Fruit fly (Drosophila melanogaster): Measurements from ENCODE around the gene Uxt.

Uxt gene

dm6 chr2L:15280975-15281374 is 24.6 kb downstream of the Uxt start:
- no peak for TF ChIP-seq D1 (tag; optimal IDR thresholded peaks at IDR 0.05)
- TF ChIP-seq Snoo (tag; optimal IDR thresholded peaks at IDR 0.05), result peak; percentile 39

dm6 chr2L:15284700-15285099 is 28.3 kb downstream of the Uxt start, which contains the start of gene CG15263:
Gene CG15263 (plus strand): TSS chr2L:15285000.
- no peak for TF ChIP-seq rn (GFP tag; IDR thresholded peaks at IDR 0.05)
- TF ChIP-seq Pif1B (GFP tag; optimal IDR thresholded peaks at IDR 0.05), result no peak

- TF ChIP-seq Pif1B (GFP tag; optimal IDR thresholded peaks at IDR 0.05), result no peak
- TF ChIP-seq CG10348 (GFP tag; IDR thresholded peaks at IDR 0.05), result no peak
- TF ChIP-seq CG15710 (tag; optimal IDR thresholded peaks at IDR 0.05), result no peak
- no peak for TF ChIP-seq gl (tag; optimal IDR thresholded peaks at IDR 0.05)
- TF ChIP-seq CG8159 (tag; optimal IDR thresholded peaks at IDR 0.05), result no peak
- no peak for TF ChIP-seq CG12605 (GFP tag; IDR thresholded peaks at IDR 0.05)
- no peak for TF ChIP-seq D1 (tag; optimal IDR thresholded peaks at IDR 0.05)
- no peak for TF ChIP-seq CG8301 (tag; optimal IDR thresholded peaks at IDR 0.05)
- no peak for TF ChIP-seq Pif1A (GFP tag; optimal IDR thresholded peaks at IDR 0.05)
- TF ChIP-seq EcR (GFP tag; optimal IDR thresholded peaks at IDR 0.05), result no peak
- TF ChIP-seq CG14655 (GFP tag; optimal IDR thresholded peaks at IDR 0.05), result no peak
- no peak for TF ChIP-seq CG4496 (GFP tag; IDR thresholded peaks at IDR 0.05)
- TF ChIP-seq Snoo (tag; optimal IDR thresholded peaks at IDR 0.05), result no peak
- TF ChIP-seq CG13204 (GFP tag; optimal IDR thresholded peaks at IDR 0.05), result no peak
- no peak for TF ChIP-seq CG17806 (tag; optimal IDR thresholded peaks at IDR 0.05)
- TF ChIP-seq rn (GFP tag; IDR thresholded peaks at IDR 0.05), result no peak
Observed at dm6 chr2L:15292139-15292538, 35.8 kb downstream of the Uxt start, which contains the start of gene CG15260. Gene CG15260 (minus strand): TSS chr2L:15292239.

- TF ChIP-seq fd96Ca (GFP tag; IDR thresholded peaks at IDR 0.05) (no peak), Snoo (tag; optimal IDR thresholded peaks at IDR 0.05) (no peak)
Observed at dm6 chr2L:15297508-15297907, 41.1 kb downstream of the Uxt start, which contains the start of gene CG15262. Gene CG15262 (plus strand): TSS chr2L:15297808.

dm6 chr2L:15301841-15302240 is 45.5 kb downstream of the Uxt start:
- TF ChIP-seq EcR (GFP tag; optimal IDR thresholded peaks at IDR 0.05), result peak; percentile 83
- TF ChIP-seq fd96Ca (GFP tag; IDR thresholded peaks at IDR 0.05), result no peak

- TF ChIP-seq CG10348 (GFP tag; IDR thresholded peaks at IDR 0.05) (no peak), CG12605 (GFP tag; IDR thresholded peaks at IDR 0.05) (no peak), CG15710 (tag; optimal IDR thresholded peaks at IDR 0.05) (peak; percentile 44), D1 (tag; optimal IDR thresholded peaks at IDR 0.05) (peak; percentile 41), CG34367 (tag; optimal IDR thresholded peaks at IDR 0.05) (peak; percentile 25), Pif1A (GFP tag; optimal IDR thresholded peaks at IDR 0.05) (peak; percentile 29), fd96Ca (GFP tag; IDR thresholded peaks at IDR 0.05) (no peak), CG14655 (GFP tag; optimal IDR thresholded peaks at IDR 0.05) (peak; percentile 67), EcR (GFP tag; optimal IDR thresholded peaks at IDR 0.05) (no peak), CG8301 (tag; optimal IDR thresholded peaks at IDR 0.05) (peak; percentile 68), CG32121 (GFP tag; IDR thresholded peaks at IDR 0.05) (0 out of 2 replicates have a peak, but pooled peaks have one; percentile 26), CG8159 (tag; optimal IDR thresholded peaks at IDR 0.05) (peak; percentile 71), Snoo (tag; optimal IDR thresholded peaks at IDR 0.05) (peak; percentile 22), CG17806 (tag; optimal IDR thresholded peaks at IDR 0.05) (peak; percentile 59), Pif1B (GFP tag; optimal IDR thresholded peaks at IDR 0.05) (peak; percentile 40), rn (GFP tag; IDR thresholded peaks at IDR 0.05) (no peak), CG9948 (tag; optimal IDR thresholded peaks at IDR 0.05) (peak; percentile 66), Ets98B (GFP tag; IDR thresholded peaks at IDR 0.05) (no peak)
Observed at dm6 chr2L:15304359-15304758, 48.0 kb downstream of the Uxt start.

- TF ChIP-seq EcR (GFP tag; optimal IDR thresholded peaks at IDR 0.05) (no peak), fd96Ca (GFP tag; IDR thresholded peaks at IDR 0.05) (no peak), Pif1B (GFP tag; optimal IDR thresholded peaks at IDR 0.05) (no peak), CG14655 (GFP tag; optimal IDR thresholded peaks at IDR 0.05) (no peak), CG9948 (tag; optimal IDR thresholded peaks at IDR 0.05) (no peak), CG4496 (GFP tag; IDR thresholded peaks at IDR 0.05) (no peak), Ets98B (GFP tag; IDR thresholded peaks at IDR 0.05) (no peak), CG10348 (GFP tag; IDR thresholded peaks at IDR 0.05) (no peak), CG8159 (tag; optimal IDR thresholded peaks at IDR 0.05) (no peak), CG15710 (tag; optimal IDR thresholded peaks at IDR 0.05) (no peak), rn (GFP tag; IDR thresholded peaks at IDR 0.05) (no peak), CG17806 (tag; optimal IDR thresholded peaks at IDR 0.05) (no peak), CG34367 (tag; optimal IDR thresholded peaks at IDR 0.05) (no peak), Pif1A (GFP tag; optimal IDR thresholded peaks at IDR 0.05) (no peak), D1 (tag; optimal IDR thresholded peaks at IDR 0.05) (no peak), gl (tag; optimal IDR thresholded peaks at IDR 0.05) (no peak), CG13204 (GFP tag; optimal IDR thresholded peaks at IDR 0.05) (no peak)
Observed at dm6 chr2L:15306802-15307201, 50.4 kb downstream of the Uxt start.

Measured in whole organism, pupa.